Worm (Caenorhabditis elegans) whole organism, L2 larva: Measurements from ENCODE around the gene cutl-18.

Experiments
- R02D3.7 ChIP-seq: fragments of 150-350 bp; optimal IDR thresholded peaks from 2 replicates; lab custom pipeline; 2014; ENCODE audit warnings: missing biosample characterization, missing genetic modification characterization
- egl-27 ChIP-seq: sonication (generic microtip); optimal IDR thresholded peaks from 3 replicates; lab custom pipeline; 2017; ENCODE audit warnings: missing biosample characterization, missing genetic modification reagents, missing genetic modification characterization
- elt-3 ChIP-seq: sonication (generic microtip); optimal IDR thresholded peaks from 2 replicates; lab custom pipeline; 2017; ENCODE audit warnings: missing biosample characterization, missing genetic modification characterization
- lin-11 ChIP-seq: fragments of 150-350 bp; sonication (generic microtip); optimal IDR thresholded peaks from 2 replicates; lab custom pipeline; 2014; ENCODE audit warnings: missing biosample characterization, missing genetic modification characterization, inconsistent platforms, mixed read lengths
- lin-13 ChIP-seq: fragments of 150-350 bp; optimal IDR thresholded peaks from 2 replicates; lab custom pipeline; 2014; ENCODE audit warnings: missing biosample characterization, missing genetic modification reagents, missing genetic modification characterization
- lin-39 ChIP-seq: fragments of 150-350 bp; optimal IDR thresholded peaks from 2 replicates; lab custom pipeline; 2014; ENCODE audit warnings: missing biosample characterization, missing genetic modification reagents, missing genetic modification characterization
- nhr-11 ChIP-seq: fragments of 150-350 bp; optimal IDR thresholded peaks from 2 replicates; lab custom pipeline; 2014; ENCODE audit warnings: missing biosample characterization, missing genetic modification characterization
- nhr-237 ChIP-seq: fragments of 150-350 bp; optimal IDR thresholded peaks from 2 replicates; lab custom pipeline; 2014; ENCODE audit warnings: missing biosample characterization, missing genetic modification characterization
- unc-39 ChIP-seq: fragments of 150-350 bp; optimal IDR thresholded peaks from 2 replicates; lab custom pipeline; 2014; ENCODE audit warnings: missing biosample characterization, missing genetic modification characterization
- unc-55 ChIP-seq: fragments of 150-350 bp; sonication (generic microtip); optimal IDR thresholded peaks from 3 replicates; lab custom pipeline; 2014; ENCODE audit warnings: missing biosample characterization, missing genetic modification reagents, missing genetic modification characterization

DNA sequence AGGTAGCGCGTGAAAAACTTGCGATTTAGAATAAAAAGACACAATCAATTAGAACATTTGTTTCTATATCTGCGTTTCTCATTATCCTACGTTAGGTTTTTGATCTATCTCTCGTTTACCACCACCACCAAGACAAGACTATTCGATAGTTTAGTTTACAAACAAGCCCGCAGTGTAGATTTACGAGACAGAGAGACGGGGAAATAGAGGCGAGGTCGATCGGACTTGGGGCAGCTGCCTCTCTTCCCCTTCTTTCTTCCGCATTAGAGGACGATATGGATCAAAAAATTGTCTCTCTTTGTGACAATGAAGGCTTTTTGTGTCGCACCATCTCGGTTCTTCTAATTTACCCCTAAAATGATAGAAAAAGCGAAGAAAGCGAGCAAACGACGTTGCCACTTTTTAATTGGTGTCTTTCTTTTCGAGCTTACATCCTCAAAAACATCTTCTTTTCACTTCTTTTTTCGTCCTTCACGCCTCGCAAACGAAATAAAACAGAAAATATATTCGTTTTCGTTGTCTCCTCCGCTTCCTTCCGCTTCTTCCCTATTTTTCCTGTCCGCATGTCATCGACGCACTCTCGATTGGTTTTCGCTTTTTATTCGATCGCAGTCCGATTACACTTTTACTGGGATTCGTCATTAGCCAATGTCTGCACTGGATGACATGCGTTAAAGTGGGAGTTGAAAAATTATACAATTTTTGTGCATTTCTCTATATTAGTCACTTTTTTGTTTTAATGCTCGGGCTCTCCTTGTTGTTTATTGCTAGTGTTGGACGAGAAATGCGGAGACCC is 35.1 kb downstream of the cutl-18 start:
- TF ChIP-seq egl-27 (no peak), lin-13 (GFP tag; lab: Kevin White, UChicago) (no peak), elt-3 (no peak), R02D3.7 (tag; lab: Kevin White, UChicago) (no peak), lin-39 (tag; lab: Kevin White, UChicago) (no peak), nhr-237 (tag; lab: Kevin White, UChicago) (no peak), unc-39 (tag; lab: Kevin White, UChicago) (no peak), unc-55 (GFP tag; lab: Kevin White, UChicago) (peak; percentile 11), lin-11 (no peak), nhr-11 (tag; lab: Kevin White, UChicago) (no peak)
